Worm (Caenorhabditis elegans): ENCODE data around the gene F10E9.12.

F10E9.12 gene

DNA sequence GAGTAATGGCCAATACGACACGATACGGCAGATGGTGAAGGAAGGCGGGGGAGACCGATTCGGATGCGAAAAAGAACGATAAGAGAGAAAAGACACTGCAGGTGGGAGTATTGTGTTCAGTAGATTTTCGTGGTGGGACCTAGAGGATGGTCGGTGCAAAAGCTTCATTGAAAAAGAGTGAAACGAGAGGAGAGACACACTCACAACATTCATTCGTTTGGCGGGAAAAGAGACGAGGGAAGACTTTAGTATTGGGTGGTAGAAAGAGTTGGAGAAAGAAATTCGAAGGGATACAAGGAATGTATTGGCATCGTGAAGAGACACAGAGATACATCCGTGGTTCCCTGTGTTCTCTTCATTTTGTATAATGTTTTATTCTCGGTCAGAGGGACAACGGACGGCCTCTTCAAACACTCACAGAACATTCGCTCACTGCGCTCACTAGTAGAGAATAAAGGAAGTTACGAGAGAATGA, 32.1 kb downstream of the F10E9.12 start (continued):
- TF ChIP-seq ama-1 (optimal IDR thresholded peaks at IDR 0.05): peak; percentile 59
- TF ChIP-seq nhr-25 (tag; optimal IDR thresholded peaks at IDR 0.05): peak; percentile 73
- TF ChIP-seq lin-15B (tag; optimal IDR thresholded peaks at IDR 0.05): peak; percentile 87
- TF ChIP-seq nhr-237 (tag; optimal IDR thresholded peaks at IDR 0.05): no peak
- TF ChIP-seq egl-27 (tag; optimal IDR thresholded peaks at IDR 0.05): no peak
- TF ChIP-seq jun-1 (tag; optimal IDR thresholded peaks at IDR 0.05): peak; percentile 80
- TF ChIP-seq aly-2 (tag; optimal IDR thresholded peaks at IDR 0.05): no peak
- no peak for TF ChIP-seq daf-12 (tag; optimal IDR thresholded peaks at IDR 0.05)
- peak; percentile 32 for TF ChIP-seq R02D3.7 (tag; optimal IDR thresholded peaks at IDR 0.05)
- peak; percentile 49 for TF ChIP-seq elt-2 (tag; optimal IDR thresholded peaks at IDR 0.05)
- TF ChIP-seq fkh-2 (tag; optimal IDR thresholded peaks at IDR 0.05): no peak
- peak; percentile 51 for TF ChIP-seq nhr-43 (tag; optimal IDR thresholded peaks at IDR 0.05; ENCODE audit: poor library complexity, severe bottlenecking)
- TF ChIP-seq ceh-16 (tag; optimal IDR thresholded peaks at IDR 0.05): no peak
- no peak for TF ChIP-seq nhr-77 (tag; optimal IDR thresholded peaks at IDR 0.05)
- TF ChIP-seq lin-39 (tag; optimal IDR thresholded peaks at IDR 0.05): peak; percentile 67
- no peak for TF ChIP-seq nhr-12 (tag; optimal IDR thresholded peaks at IDR 0.05)
- TF ChIP-seq nhr-76 (tag; optimal IDR thresholded peaks at IDR 0.05): no peak
- no peak for TF ChIP-seq eor-1 (tag; optimal IDR thresholded peaks at IDR 0.05)
- no peak for TF ChIP-seq mml-1 (tag; optimal IDR thresholded peaks at IDR 0.05)
- TF ChIP-seq mdl-1 (tag; optimal IDR thresholded peaks at IDR 0.05): no peak
- peak; percentile 50 for TF ChIP-seq pqm-1 (tag; optimal IDR thresholded peaks at IDR 0.05)

DNA sequence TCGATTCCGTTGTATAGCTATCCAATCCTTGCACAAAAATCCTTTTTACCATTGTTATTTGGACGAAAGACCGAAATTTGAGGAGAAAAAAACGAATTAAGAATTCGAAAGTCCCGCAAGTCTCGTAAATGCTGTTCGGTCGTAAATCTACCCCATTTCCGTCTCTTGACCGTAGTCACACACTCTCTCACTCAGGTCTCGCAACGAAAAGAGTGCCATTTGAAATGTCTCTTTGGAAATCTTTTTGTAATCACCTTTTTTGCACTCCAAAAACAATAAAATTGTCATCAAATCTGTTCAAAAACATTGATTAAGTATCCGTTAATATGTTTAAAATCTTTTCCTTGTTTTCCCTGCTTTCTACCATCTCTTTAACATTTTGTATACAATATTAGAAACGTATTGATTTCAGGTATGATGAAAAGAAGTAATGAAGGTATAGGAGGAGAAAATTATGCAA, 33.9 kb downstream of the F10E9.12 start, which contains the start of the genes R05D3.8 and rfp-1:
R05D3.8 (minus strand) TSS at position 115 of the 460 bp plus-strand sequence.
rfp-1 (plus strand) TSS at position 410 of the 460 bp plus-strand sequence.
- TF ChIP-seq unc-39 (tag; optimal IDR thresholded peaks at IDR 0.05) (no peak), nhr-76 (tag; optimal IDR thresholded peaks at IDR 0.05) (no peak), fos-1 (tag; optimal IDR thresholded peaks at IDR 0.05) (no peak), elt-3 (tag; optimal IDR thresholded peaks at IDR 0.05) (peak in 1 of 3 experiments; percentile 26), skn-1 (tag; optimal IDR thresholded peaks at IDR 0.05) (peak; percentile 85), nhr-43 (tag; optimal IDR thresholded peaks at IDR 0.05; ENCODE audit: poor library complexity, severe bottlenecking) (peak; percentile 62), ceh-82 (tag; optimal IDR thresholded peaks at IDR 0.05) (no peak), nhr-237 (tag; optimal IDR thresholded peaks at IDR 0.05) (no peak), pqm-1 (tag; optimal IDR thresholded peaks at IDR 0.05) (peak; percentile 53), mml-1 (tag; optimal IDR thresholded peaks at IDR 0.05) (no peak), ama-1 (optimal IDR thresholded peaks at IDR 0.05) (peak; percentile 27), sea-2 (GFP tag; optimal IDR thresholded peaks at IDR 0.05) (no peak), snpc-4 (tag; optimal IDR thresholded peaks at IDR 0.05) (peak; percentile 39), nhr-28 (tag; optimal IDR thresholded peaks at IDR 0.05) (no peak), pha-4 (tag; optimal IDR thresholded peaks at IDR 0.05) (peak; percentile 97), unc-62 (GFP tag; optimal IDR thresholded peaks at IDR 0.05) (no peak), tbx-2 (tag; optimal IDR thresholded peaks at IDR 0.05) (no peak), nhr-11 (tag; optimal IDR thresholded peaks at IDR 0.05) (peak; percentile 20), R02D3.7 (tag; optimal IDR thresholded peaks at IDR 0.05) (peak; percentile 99), fkh-2 (tag; optimal IDR thresholded peaks at IDR 0.05) (no peak), nhr-77 (tag; optimal IDR thresholded peaks at IDR 0.05) (no peak), egl-27 (tag; optimal IDR thresholded peaks at IDR 0.05) (peak; percentile 30), elt-2 (tag; optimal IDR thresholded peaks at IDR 0.05) (peak; percentile 56), lin-15B (tag; optimal IDR thresholded peaks at IDR 0.05) (peak; percentile 98), ZK546.5 (tag; optimal IDR thresholded peaks at IDR 0.05) (no peak), ceh-16 (tag; optimal IDR thresholded peaks at IDR 0.05) (no peak), nhr-12 (tag; optimal IDR thresholded peaks at IDR 0.05) (no peak), daf-12 (tag; optimal IDR thresholded peaks at IDR 0.05) (no peak), nhr-67 (tag; optimal IDR thresholded peaks at IDR 0.05) (no peak), eor-1 (tag; optimal IDR thresholded peaks at IDR 0.05) (no peak), aly-2 (tag; optimal IDR thresholded peaks at IDR 0.05) (no peak), egl-5 (tag; optimal IDR thresholded peaks at IDR 0.05) (peak; percentile 99), nfya-1 (tag; optimal IDR thresholded peaks at IDR 0.05; ENCODE audit: insufficient read depth) (peak; percentile 96), ceh-9 (tag; optimal IDR thresholded peaks at IDR 0.05) (no peak), elt-1 (tag; optimal IDR thresholded peaks at IDR 0.05) (no peak), fkh-10 (GFP tag; optimal IDR thresholded peaks at IDR 0.05) (peak; percentile 58), nhr-25 (tag; optimal IDR thresholded peaks at IDR 0.05) (peak; percentile 60), jun-1 (tag; optimal IDR thresholded peaks at IDR 0.05) (peak; percentile 16), ztf-11 (tag; optimal IDR thresholded peaks at IDR 0.05) (no peak), ztf-4 (tag; optimal IDR thresholded peaks at IDR 0.05) (no peak), lsy-12 (tag; optimal IDR thresholded peaks at IDR 0.05) (peak; percentile 53), lin-39 (tag; optimal IDR thresholded peaks at IDR 0.05) (peak; percentile 92), ceh-28 (tag; optimal IDR thresholded peaks at IDR 0.05) (peak; percentile 47), mdl-1 (tag; optimal IDR thresholded peaks at IDR 0.05) (no peak), zag-1 (tag; optimal IDR thresholded peaks at IDR 0.05) (no peak), hmg-11 (tag; optimal IDR thresholded peaks at IDR 0.05) (peak; percentile 56), nhr-23 (tag; optimal IDR thresholded peaks at IDR 0.05) (peak; percentile 85)
